Worm (Caenorhabditis elegans) whole organism, L4 larva: Measurements from ENCODE around the gene cox-6A.

Experiments used
- T20F7.1 ChIP-seq: fragments of 200-800 bp; sonication (Bioruptor generic); optimal IDR thresholded peaks from 2 replicates; lab custom pipeline; 2018; ENCODE audit warnings: mild to moderate bottlenecking, missing genetic modification characterization, missing compliant biosample characterization
- Y105C5A.15 ChIP-seq: fragments of 200-800 bp; sonication (Bioruptor generic); IDR thresholded peaks from 2 replicates; pipeline ENCODE4 v1.3.6; 2022; ENCODE audit warnings: missing genetic modification characterization, missing compliant biosample characterization
- Y75B8A.6 ChIP-seq: fragments of 200-800 bp; sonication (Bioruptor generic); IDR thresholded peaks from 2 replicates; pipeline ENCODE4 v1.3.6; 2022; ENCODE audit warnings: missing genetic modification reagents, missing genetic modification characterization, missing compliant biosample characterization
- ZK546.5 ChIP-seq, 2 experiments: sonication (generic microtip); optimal IDR thresholded peaks; 2 replicates each; lab custom pipeline; 2017; ENCODE audit warnings: missing biosample characterization in 2 of 2, missing genetic modification characterization in 2 of 2
- ceh-62 ChIP-seq: sonication (generic microtip); optimal IDR thresholded peaks from 2 replicates; lab custom pipeline; 2017; ENCODE audit warnings: missing biosample characterization, missing genetic modification characterization
- ces-1 ChIP-seq: fragments of 150-350 bp; sonication (generic microtip); optimal IDR thresholded peaks from 4 replicates; lab custom pipeline; 2014; ENCODE audit warnings: missing biosample characterization, missing genetic modification reagents, missing genetic modification characterization
- daf-12 ChIP-seq: fragments of 150-350 bp; optimal IDR thresholded peaks from 2 replicates; lab custom pipeline; 2014; ENCODE audit warnings: missing biosample characterization, missing genetic modification reagents, missing genetic modification characterization
- daf-16 ChIP-seq, 3 experiments: sonication (generic microtip); optimal IDR thresholded peaks; 2 replicates each; lab custom pipeline; 2016 to 2017; ENCODE audit warnings: missing genetic modification characterization in 3 of 3, missing genetic modification reagents in 3 of 3, mild to moderate bottlenecking in 2 of 3, missing compliant biosample characterization in 2 of 3, missing biosample characterization in 1 of 3, moderate library complexity in 1 of 3
- daf-19 ChIP-seq: fragments of 200-800 bp; sonication (Bioruptor generic); conservative IDR thresholded peaks from 2 replicates; pipeline ENCODE4 v1.3.6; 2022; ENCODE audit warnings: missing genetic modification characterization, missing compliant biosample characterization
- dmd-6 ChIP-seq: fragments of 200-800 bp; sonication (Bioruptor generic); IDR thresholded peaks from 2 replicates; pipeline ENCODE4 v1.3.6; 2022; ENCODE audit warnings: missing genetic modification reagents, missing genetic modification characterization, missing compliant biosample characterization
- dpl-1 ChIP-seq: fragments of 150-350 bp; optimal IDR thresholded peaks from 2 replicates; lab custom pipeline; 2014; ENCODE audit warnings: missing biosample characterization, missing genetic modification reagents, missing genetic modification characterization
- dve-1 ChIP-seq: sonication (generic microtip); optimal IDR thresholded peaks from 2 replicates; lab custom pipeline; 2017; ENCODE audit warnings: antibody characterized with exemption, mild to moderate bottlenecking, missing genetic modification characterization, missing compliant biosample characterization; ENCODE audit not compliant: insufficient read depth
- fkh-10 ChIP-seq: fragments of 150-350 bp; optimal IDR thresholded peaks from 2 replicates; lab custom pipeline; 2014; ENCODE audit warnings: missing biosample characterization, missing genetic modification reagents, missing genetic modification characterization
- hif-1 ChIP-seq, 2 experiments: sonication (generic microtip); optimal IDR thresholded peaks; 2 replicates each; lab custom pipeline; 2016 to 2017; ENCODE audit warnings: missing compliant biosample characterization in 2 of 2, missing genetic modification characterization in 2 of 2, missing genetic modification reagents in 2 of 2, missing genotype in 2 of 2, mild to moderate bottlenecking in 1 of 2
- hlh-11 ChIP-seq: fragments of 200-800 bp; sonication (Bioruptor generic); optimal IDR thresholded peaks from 2 replicates; lab custom pipeline; 2018; ENCODE audit warnings: mild to moderate bottlenecking, missing genetic modification characterization, missing compliant biosample characterization
- hlh-30 ChIP-seq: sonication (generic microtip); optimal IDR thresholded peaks from 2 replicates; lab custom pipeline; 2017; ENCODE audit warnings: antibody characterized with exemption, mild to moderate bottlenecking, missing genetic modification characterization, missing compliant biosample characterization; ENCODE audit not compliant: insufficient read depth
- hmg-1.1 ChIP-seq: fragments of 200-800 bp; sonication (Bioruptor generic); IDR thresholded peaks from 2 replicates; pipeline ENCODE4 v1.3.6; 2022; ENCODE audit warnings: missing genetic modification reagents, missing genetic modification characterization, missing compliant biosample characterization
- jun-1 ChIP-seq: fragments of 150-350 bp; optimal IDR thresholded peaks from 2 replicates; lab custom pipeline; 2014; ENCODE audit warnings: missing biosample characterization, missing genetic modification reagents, missing genetic modification characterization
- lin-29 ChIP-seq: fragments of 200-800 bp; sonication (Bioruptor generic); IDR thresholded peaks from 2 replicates; pipeline ENCODE4 v1.3.6; 2022; ENCODE audit warnings: missing genetic modification reagents, missing genetic modification characterization, missing compliant biosample characterization
- lin-38 ChIP-seq: fragments of 200-800 bp; sonication (Bioruptor generic); IDR thresholded peaks from 2 replicates; pipeline ENCODE4 v1.3.6; 2022; ENCODE audit warnings: missing genetic modification reagents, missing genetic modification characterization, missing compliant biosample characterization
- lir-3 ChIP-seq: sonication (generic microtip); optimal IDR thresholded peaks from 2 replicates; lab custom pipeline; 2016; ENCODE audit warnings: mild to moderate bottlenecking, missing genetic modification characterization, missing compliant biosample characterization
- lsy-2 ChIP-seq, 2 experiments: fragments of 150-350 bp in 1 of 2; sonication (generic microtip) in 1 of 2; optimal IDR thresholded peaks; 2 replicates each; lab custom pipeline; 2014 to 2017; ENCODE audit warnings: missing biosample characterization in 2 of 2, missing genetic modification characterization in 2 of 2
- mdl-1 ChIP-seq, 2 experiments: fragments of 150-350 bp in 1 of 2; sonication (generic microtip) in 1 of 2; optimal IDR thresholded peaks; 2 replicates each; lab custom pipeline; 2014 to 2017; ENCODE audit warnings: missing biosample characterization in 2 of 2, missing genetic modification characterization in 2 of 2
- mep-1 ChIP-seq: fragments of 150-350 bp; sonication (generic microtip); optimal IDR thresholded peaks from 3 replicates; lab custom pipeline; 2014; ENCODE audit warnings: missing biosample characterization, missing genetic modification characterization
- mes-2 ChIP-seq: sonication (generic microtip); optimal IDR thresholded peaks from 2 replicates; lab custom pipeline; 2016; ENCODE audit warnings: missing genotype, mild to moderate bottlenecking, missing genetic modification characterization, missing compliant biosample characterization; ENCODE audit not compliant: poor library complexity, severe bottlenecking
- mxl-3 ChIP-seq: fragments of 200-800 bp; sonication (Bioruptor generic); optimal IDR thresholded peaks from 2 replicates; lab custom pipeline; 2018; ENCODE audit warnings: mild to moderate bottlenecking, missing genetic modification characterization, missing compliant biosample characterization
- nhr-102 ChIP-seq: sonication (generic microtip); optimal IDR thresholded peaks from 2 replicates; lab custom pipeline; 2016; ENCODE audit warnings: mild to moderate bottlenecking, missing genetic modification characterization, moderate library complexity, missing compliant biosample characterization
- nhr-25 ChIP-seq: sonication (generic microtip); optimal IDR thresholded peaks from 2 replicates; lab custom pipeline; 2017; ENCODE audit warnings: missing genetic modification characterization, mild to moderate bottlenecking, missing compliant biosample characterization, antibody characterized with exemption, moderate library complexity, borderline replicate concordance; ENCODE audit not compliant: insufficient read depth
- nhr-28 ChIP-seq: fragments of 150-350 bp; optimal IDR thresholded peaks from 2 replicates; lab custom pipeline; 2014; ENCODE audit warnings: missing biosample characterization, missing genetic modification characterization
- nhr-6 ChIP-seq: fragments of 150-350 bp; optimal IDR thresholded peaks from 2 replicates; lab custom pipeline; 2014; ENCODE audit warnings: missing biosample characterization, missing genetic modification characterization
- nhr-77 ChIP-seq: fragments of 150-350 bp; optimal IDR thresholded peaks from 2 replicates; lab custom pipeline; 2014; ENCODE audit warnings: missing biosample characterization, missing genetic modification characterization
- pha-4 ChIP-seq, 2 experiments: fragments of 150-350 bp in 1 of 2; fragments of 200-800 bp in 1 of 2; sonication (Bioruptor generic) in 1 of 2; IDR thresholded peaks in 1 of 2; optimal IDR thresholded peaks in 1 of 2; 2 replicates each; pipeline versions ENCODE4 v1.3.6 to Lab custom; 2014 to 2022; ENCODE audit warnings: missing genetic modification characterization in 2 of 2, missing genetic modification reagents in 2 of 2, missing biosample characterization in 1 of 2, missing compliant biosample characterization in 1 of 2
- pqm-1 ChIP-seq: sonication (generic microtip); optimal IDR thresholded peaks from 2 replicates; lab custom pipeline; 2017; ENCODE audit warnings: missing biosample characterization, missing genetic modification characterization
- rbr-2 ChIP-seq: sonication (generic microtip); optimal IDR thresholded peaks from 2 replicates; lab custom pipeline; 2016; ENCODE audit warnings: missing genotype, missing genetic modification characterization, missing compliant biosample characterization
- tag-97 ChIP-seq: fragments of 200-800 bp; sonication (Bioruptor generic); IDR thresholded peaks from 2 replicates; pipeline ENCODE4 v1.3.6; 2022; ENCODE audit warnings: missing genetic modification characterization, missing compliant biosample characterization
- tra-1 ChIP-seq: fragments of 200-800 bp; sonication (Bioruptor generic); IDR thresholded peaks from 2 replicates; pipeline ENCODE4 v1.3.6; 2022; ENCODE audit warnings: missing genetic modification reagents, missing genetic modification characterization, missing compliant biosample characterization
- unc-62 ChIP-seq, 3 experiments: fragments of 150-350 bp in 1 of 3; sonication (generic microtip); optimal IDR thresholded peaks in 2 of 3; peaks in 1 of 3; 1 replicate in 1 of 3; 2 replicates in 2 of 3; lab custom pipeline; 2014 to 2017; ENCODE audit warnings: missing biosample characterization in 3 of 3, missing genetic modification characterization in 3 of 3, missing genetic modification reagents in 3 of 3, missing genotype in 1 of 3
- ztf-7 ChIP-seq: fragments of 150-350 bp; optimal IDR thresholded peaks from 2 replicates; lab custom pipeline; 2014; ENCODE audit warnings: missing biosample characterization, missing genetic modification characterization

cox-6A gene

DNA sequence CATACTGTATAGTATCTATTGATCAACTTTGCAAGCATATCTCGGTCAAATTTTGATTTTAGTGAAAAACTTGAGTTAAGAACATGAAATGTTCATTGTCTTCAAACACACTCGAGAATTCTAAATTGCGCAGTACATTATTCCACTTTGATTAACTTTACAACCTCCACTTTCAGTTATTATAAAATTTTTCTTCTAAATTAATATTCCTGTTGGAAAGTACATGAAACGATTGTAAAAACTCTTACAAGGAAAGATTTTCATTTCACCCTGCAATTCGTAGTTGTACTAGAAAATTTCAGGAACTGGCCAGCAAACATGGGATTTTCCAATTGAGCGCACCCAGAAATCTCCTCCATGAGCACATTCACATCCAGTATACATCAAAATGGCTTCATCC lies 36.8 kb upstream of the cox-6A start, which contains the start of gene C45G9.14:
Gene C45G9.14, plus strand, starts transcription at position 301 of the 400 bp plus-strand sequence.
- TF ChIP-seq ceh-62 (tag; lab: Kevin White, UChicago) (no peak), nhr-102 (no peak), ztf-7 (tag; lab: Kevin White, UChicago) (no peak), mep-1 (no peak), lin-29 (GFP tag; lab: Robert Waterston, UW) (no peak), Y75B8A.6 (no peak), lin-38 (GFP tag; lab: Robert Waterston, UW) (no peak), dmd-6 (no peak), Y105C5A.15 (no peak), ZK546.5 (tag; optimal IDR thresholded peaks at IDR 0.05; lab: Kevin White, UChicago) (no peak)

- TF ChIP-seq unc-62 (GFP tag; optimal IDR thresholded peaks at IDR 0.05 in 1 of 2; lab: Kevin White, UChicago), result peak in 1 of 2 experiments; percentile 20
- TF ChIP-seq unc-62 (tag; optimal IDR thresholded peaks at IDR 0.05; lab: Kevin White, UChicago), result no peak
- TF ChIP-seq pha-4 (GFP tag; IDR thresholded peaks at IDR 0.05; lab: Robert Waterston, UW), result no peak
- TF ChIP-seq pha-4 (tag; optimal IDR thresholded peaks at IDR 0.05; lab: Kevin White, UChicago), result peak; percentile 76
- peak; percentile 1 for TF ChIP-seq rbr-2 (tag; lab: Kevin White, UChicago)
- TF ChIP-seq daf-12 (tag; lab: Kevin White, UChicago), result no peak
- TF ChIP-seq lir-3 (tag; lab: Kevin White, UChicago), result no peak
- no peak for TF ChIP-seq hlh-11 (tag; lab: Kevin White, UChicago)
- peak; percentile 50 for TF ChIP-seq nhr-6 (tag; lab: Kevin White, UChicago)
- TF ChIP-seq mep-1, result peak; percentile 71
- peak; percentile 83 for TF ChIP-seq mes-2 (tag; lab: Kevin White, UChicago)
- TF ChIP-seq T20F7.1 (GFP tag; lab: Kevin White, UChicago), result peak; percentile 25
- TF ChIP-seq nhr-77 (tag; lab: Kevin White, UChicago), result peak; percentile 42
- TF ChIP-seq dve-1 (tag; lab: Kevin White, UChicago), result peak; percentile 79
- TF ChIP-seq fkh-10, result peak; percentile 37
- TF ChIP-seq hmg-1.1 (GFP tag; lab: Robert Waterston, UW), result no peak
- TF ChIP-seq tra-1 (GFP tag; lab: Robert Waterston, UW), result no peak
- TF ChIP-seq Y75B8A.6, result no peak
- TF ChIP-seq pqm-1, result peak; percentile 85
- TF ChIP-seq dpl-1 (GFP tag; lab: Kevin White, UChicago), result peak; percentile 54
- no peak for TF ChIP-seq daf-16 (GFP tag; optimal IDR thresholded peaks at IDR 0.05; lab: Kevin White, UChicago)
- peak; percentile 24 for TF ChIP-seq daf-16 (tag; optimal IDR thresholded peaks at IDR 0.05; lab: Kevin White, UChicago)
- TF ChIP-seq tag-97, result no peak
- TF ChIP-seq mdl-1 (tag; optimal IDR thresholded peaks at IDR 0.05; lab: Kevin White, UChicago), result peak in 1 of 2 experiments; percentile 5
- peak; percentile 77 for TF ChIP-seq nhr-28 (tag; lab: Kevin White, UChicago)
- TF ChIP-seq daf-19 (GFP tag; lab: Robert Waterston, UW), result no peak
- no peak for TF ChIP-seq nhr-25 (tag; lab: Kevin White, UChicago)
- TF ChIP-seq dmd-6, result peak; percentile 57; the same call in 1 of the 2 replicates
- TF ChIP-seq mxl-3 (GFP tag; lab: Kevin White, UChicago), result peak; percentile 80
- peak; percentile 12 for TF ChIP-seq ces-1 (GFP tag; lab: Kevin White, UChicago)
- peak in 1 of 2 experiments; percentile 59 for TF ChIP-seq lsy-2 (tag; optimal IDR thresholded peaks at IDR 0.05; lab: Kevin White, UChicago)
- peak in 1 of 2 experiments; percentile 33 for TF ChIP-seq hif-1 (tag; optimal IDR thresholded peaks at IDR 0.05; lab: Kevin White, UChicago)
- peak; percentile 58 for TF ChIP-seq hlh-30 (tag; lab: Kevin White, UChicago)
- no peak for TF ChIP-seq jun-1 (tag; lab: Kevin White, UChicago)
Observed at ce11 chrIII:5047175-5047574, 34.3 kb upstream of the cox-6A start, which contains the start of gene txbp-3. txbp-3 (minus strand) TSS chrIII:5047459.
